Fruit fly (Drosophila melanogaster) whole organism, wandering third instar larva: ENCODE results near the gene Papst2.

Experiments
- CG9705 ChIP-seq: fragments of 200-800 bp; sonication (Bioruptor generic); optimal IDR thresholded peaks from 2 replicates; lab custom pipeline; 2018; ENCODE audit warnings: missing biosample characterization, mild to moderate bottlenecking, missing genetic modification characterization
- Dfd ChIP-seq: fragments of >200 bp; optimal IDR thresholded peaks from 2 replicates; lab custom pipeline; 2017; ENCODE audit warnings: missing biosample characterization, missing genetic modification characterization
- Hnf4 ChIP-seq: fragments of 200-800 bp; sonication (Bioruptor generic); optimal IDR thresholded peaks from 2 replicates; lab custom pipeline; 2016; ENCODE audit warnings: missing biosample characterization, mild to moderate bottlenecking, missing genetic modification characterization
- dmrt93B ChIP-seq: fragments of 200-800 bp; sonication (Bioruptor generic); optimal IDR thresholded peaks from 2 replicates; lab custom pipeline; 2018; ENCODE audit warnings: missing biosample characterization, mild to moderate bottlenecking, missing genetic modification characterization
- ey ChIP-seq: fragments of 200-800 bp; sonication (Bioruptor generic); optimal IDR thresholded peaks from 2 replicates; lab custom pipeline; 2016; ENCODE audit warnings: missing biosample characterization, missing genetic modification characterization
- foxo ChIP-seq, 2 experiments: fragments of 200-800 bp; sonication (Bioruptor generic); optimal IDR thresholded peaks; 2 replicates in 1 of 2; 3 replicates in 1 of 2; lab custom pipeline; 2016 to 2017; ENCODE audit warnings: missing biosample characterization in 2 of 2, missing genetic modification characterization in 2 of 2
- h ChIP-seq: fragments of 200-800 bp; sonication (Bioruptor generic); optimal IDR thresholded peaks from 3 replicates; lab custom pipeline; 2016; ENCODE audit warnings: missing biosample characterization, mild to moderate bottlenecking, missing genetic modification characterization
- jim ChIP-seq: fragments of 175-275, 200-325 bp; sonication (Bioruptor generic); optimal IDR thresholded peaks from 2 replicates; lab custom pipeline; 2016; ENCODE audit warnings: missing biosample characterization, mild to moderate bottlenecking, missing genetic modification characterization
- lola ChIP-seq: fragments of >200 bp; optimal IDR thresholded peaks from 2 replicates; lab custom pipeline; 2017; ENCODE audit warnings: missing biosample characterization, missing genetic modification characterization
- sage ChIP-seq: fragments of 200-800 bp; sonication (Bioruptor generic); optimal IDR thresholded peaks from 2 replicates; lab custom pipeline; 2016; ENCODE audit warnings: missing biosample characterization, mild to moderate bottlenecking, missing genetic modification characterization
- sv ChIP-seq: fragments of 200-800 bp; sonication (Bioruptor generic); optimal IDR thresholded peaks from 3 replicates; lab custom pipeline; 2016; ENCODE audit warnings: missing biosample characterization, missing genetic modification characterization
- usp ChIP-seq: fragments of >200 bp; optimal IDR thresholded peaks from 2 replicates; lab custom pipeline; 2017; ENCODE audit warnings: missing biosample characterization, missing genetic modification characterization

DNA sequence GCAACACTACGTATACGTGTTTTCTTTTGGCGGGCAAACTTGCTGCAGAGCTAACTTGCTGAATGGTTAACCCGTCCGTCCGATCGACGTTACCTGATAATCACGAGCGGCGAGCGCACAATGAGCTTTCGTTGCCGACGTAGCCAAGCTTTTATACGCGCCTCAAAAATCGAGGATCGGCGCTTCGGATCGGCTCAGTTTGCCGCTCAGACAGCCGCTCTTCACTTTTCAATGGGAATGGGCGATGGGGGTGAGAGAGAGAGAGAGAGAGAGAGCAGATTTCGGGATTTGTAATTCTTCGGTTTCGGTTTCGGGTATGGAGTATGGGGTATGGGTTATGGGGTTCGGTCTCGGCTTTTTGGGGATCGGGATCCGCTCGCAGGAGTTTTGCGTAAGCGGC is 10.6 kb upstream of the Papst2 start, which contains the start of gene Ilp8:
- TF ChIP-seq dmrt93B (GFP tag; lab: Kevin White, UChicago), result no peak
- TF ChIP-seq Dfd (GFP tag; lab: Kevin White, UChicago), result no peak
- TF ChIP-seq lola (GFP tag; lab: Kevin White, UChicago), result no peak
- no peak for TF ChIP-seq sv
- TF ChIP-seq sage (GFP tag; lab: Kevin White, UChicago), result no peak
- no peak for TF ChIP-seq CG9705 (GFP tag; lab: Kevin White, UChicago)
- no peak for TF ChIP-seq Hnf4 (GFP tag; lab: Kevin White, UChicago)
- no peak for TF ChIP-seq jim (GFP tag; lab: Kevin White, UChicago)
- no peak for TF ChIP-seq usp (GFP tag; lab: Kevin White, UChicago)
- TF ChIP-seq h (GFP tag; lab: Kevin White, UChicago), result no peak
- TF ChIP-seq foxo (GFP tag; optimal IDR thresholded peaks at IDR 0.05; lab: Kevin White, UChicago), result no peak
- no peak for TF ChIP-seq ey (GFP tag; lab: Kevin White, UChicago)
